Fruit fly (Drosophila melanogaster) whole organism, embryonic: Measurements from ENCODE around the gene CG31051.

Experiments
- Aef1 ChIP-seq: fragments of 200-800 bp; sonication (Bioruptor generic); IDR thresholded peaks from 3 replicates; pipeline ENCODE4 v1.3.6; 2022; ENCODE audit warnings: missing biosample characterization, missing genetic modification characterization
- CG13775 ChIP-seq: fragments of 200-800 bp; sonication (Bioruptor generic); optimal IDR thresholded peaks from 3 replicates; lab custom pipeline; 2017; ENCODE audit warnings: missing biosample characterization, mild to moderate bottlenecking, missing genetic modification characterization
- CG13894 ChIP-seq: fragments of 200-800 bp; sonication (Bioruptor generic); optimal IDR thresholded peaks from 3 replicates; lab custom pipeline; 2018; ENCODE audit warnings: missing biosample characterization, mild to moderate bottlenecking, missing genetic modification characterization, moderate library complexity
- CG1529 ChIP-seq: fragments of 200-800 bp; sonication (Bioruptor generic); optimal IDR thresholded peaks from 3 replicates; lab custom pipeline; 2018; ENCODE audit warnings: missing biosample characterization, missing genetic modification characterization
- CG17359 ChIP-seq: fragments of 200-800 bp; sonication (Bioruptor generic); optimal IDR thresholded peaks from 3 replicates; lab custom pipeline; 2018; ENCODE audit warnings: missing biosample characterization, mild to moderate bottlenecking, missing genetic modification characterization, moderate library complexity
- CG17361 ChIP-seq: fragments of 200-800 bp; sonication (Bioruptor generic); IDR thresholded peaks from 3 replicates; pipeline ENCODE4 v1.3.6; 2022; ENCODE audit warnings: missing biosample characterization, missing genetic modification characterization
- CG2116 ChIP-seq: fragments of 200-800 bp; sonication (Bioruptor generic); optimal IDR thresholded peaks from 3 replicates; lab custom pipeline; 2018; ENCODE audit warnings: missing biosample characterization, mild to moderate bottlenecking, missing genetic modification characterization
- CG2875 ChIP-seq: fragments of 200-800 bp; sonication (Bioruptor generic); optimal IDR thresholded peaks from 2 replicates; lab custom pipeline; 2017; ENCODE audit warnings: missing biosample characterization, mild to moderate bottlenecking, missing genetic modification characterization, missing genetic modification reagents
- CG31388 ChIP-seq: fragments of 200-800 bp; sonication (Bioruptor generic); optimal IDR thresholded peaks from 2 replicates; lab custom pipeline; 2016; ENCODE audit warnings: missing biosample characterization, missing genetic modification characterization
- CG33557 ChIP-seq: fragments of 200-800 bp; sonication (Bioruptor generic); optimal IDR thresholded peaks from 2 replicates; lab custom pipeline; 2019; ENCODE audit warnings: missing biosample characterization, mild to moderate bottlenecking, missing genetic modification characterization, moderate library complexity
- CG34376 ChIP-seq: fragments of 200-800 bp; sonication (Bioruptor generic); optimal IDR thresholded peaks from 2 replicates; lab custom pipeline; 2018; ENCODE audit warnings: missing biosample characterization, mild to moderate bottlenecking, missing genetic modification characterization
- CG3847 ChIP-seq: fragments of 200-800 bp; sonication (Bioruptor generic); IDR thresholded peaks from 2 replicates; pipeline ENCODE4 v1.3.6; 2022; ENCODE audit warnings: missing biosample characterization, missing genetic modification characterization
- CG4820 ChIP-seq: fragments of 200-800 bp; sonication (Bioruptor generic); optimal IDR thresholded peaks from 3 replicates; lab custom pipeline; 2016; ENCODE audit warnings: missing biosample characterization, missing genetic modification characterization
- CG5953 ChIP-seq: fragments of 200-800 bp; sonication (Bioruptor generic); IDR thresholded peaks from 2 replicates; pipeline ENCODE4 v1.3.6; 2022; ENCODE audit warnings: missing biosample characterization, missing genetic modification characterization
- CG6654 ChIP-seq: fragments of 200-800 bp; sonication (Bioruptor generic); optimal IDR thresholded peaks from 2 replicates; lab custom pipeline; 2017; ENCODE audit warnings: missing biosample characterization, mild to moderate bottlenecking, missing genetic modification characterization
- CG7786 ChIP-seq: fragments of 200-800 bp; sonication (Bioruptor generic); optimal IDR thresholded peaks from 2 replicates; lab custom pipeline; 2016; ENCODE audit warnings: missing biosample characterization, missing genetic modification characterization
- CG7963 ChIP-seq: fragments of 200-800 bp; sonication (Bioruptor generic); IDR thresholded peaks from 3 replicates; pipeline ENCODE4 v1.3.6; 2022; ENCODE audit warnings: missing biosample characterization, missing genetic modification characterization; ENCODE audit not compliant: partially characterized antibody
- CG8765 ChIP-seq: fragments of 200-800 bp; sonication (Bioruptor generic); IDR thresholded peaks from 2 replicates; pipeline ENCODE4 v1.3.6; 2022; ENCODE audit warnings: missing biosample characterization, missing genetic modification characterization
- Doc3 ChIP-seq: fragments of 200-800 bp; sonication (Bioruptor generic); IDR thresholded peaks from 3 replicates; pipeline ENCODE4 v1.3.6; 2022; ENCODE audit warnings: missing biosample characterization, missing genetic modification characterization; ENCODE audit not compliant: partially characterized antibody
- Eip74EF ChIP-seq, 2 experiments: fragments of 200-800 bp in 1 of 2; fragments of >200 bp in 1 of 2; sonication (Bioruptor generic) in 1 of 2; optimal IDR thresholded peaks; 2 replicates each; lab custom pipeline; 2017 to 2019; ENCODE audit warnings: missing biosample characterization in 2 of 2, missing genetic modification characterization in 2 of 2, mild to moderate bottlenecking in 1 of 2, moderate library complexity in 1 of 2
- Fer1 ChIP-seq: fragments of 200-800 bp; sonication (Bioruptor generic); optimal IDR thresholded peaks from 2 replicates; lab custom pipeline; 2017; ENCODE audit warnings: missing biosample characterization, mild to moderate bottlenecking, missing genetic modification characterization
- Hand ChIP-seq: fragments of 200-800 bp; sonication (Bioruptor generic); optimal IDR thresholded peaks from 2 replicates; lab custom pipeline; 2017; ENCODE audit warnings: mild to moderate bottlenecking, missing biosample characterization, missing genetic modification reagents, missing genetic modification characterization
- Hey ChIP-seq: fragments of 200-800 bp; sonication (Bioruptor generic); optimal IDR thresholded peaks from 3 replicates; lab custom pipeline; 2018; ENCODE audit warnings: missing biosample characterization, mild to moderate bottlenecking, missing genetic modification characterization
- HmgD ChIP-seq: fragments of 200-800 bp; sonication (Bioruptor generic); optimal IDR thresholded peaks from 3 replicates; lab custom pipeline; 2016; ENCODE audit warnings: missing biosample characterization, missing genetic modification characterization
- Hsf ChIP-seq: fragments of 200-800 bp; sonication (Bioruptor generic); optimal IDR thresholded peaks from 3 replicates; lab custom pipeline; 2016; ENCODE audit warnings: missing biosample characterization, missing genetic modification characterization
- MTF-1 ChIP-seq: fragments of 200-800 bp; sonication (Bioruptor generic); optimal IDR thresholded peaks from 2 replicates; lab custom pipeline; 2018; ENCODE audit warnings: missing biosample characterization, mild to moderate bottlenecking, missing genetic modification characterization, borderline replicate concordance
- Opbp ChIP-seq: fragments of 200-800 bp; sonication (Bioruptor generic); IDR thresholded peaks from 3 replicates; pipeline ENCODE4 v1.3.6; 2022; ENCODE audit warnings: missing biosample characterization, missing genetic modification characterization; ENCODE audit not compliant: partially characterized antibody
- Optix ChIP-seq: fragments of 200-800 bp; sonication (Bioruptor generic); IDR thresholded peaks from 3 replicates; pipeline ENCODE4 v1.3.6; 2022; ENCODE audit warnings: missing biosample characterization, missing genetic modification characterization
- Rfx ChIP-seq: fragments of 200-800 bp; sonication (Bioruptor generic); IDR thresholded peaks from 2 replicates; pipeline ENCODE4 v1.3.6; 2022; ENCODE audit warnings: missing biosample characterization, missing genetic modification characterization
- Side ChIP-seq: fragments of 200-800 bp; sonication (Bioruptor generic); optimal IDR thresholded peaks from 2 replicates; lab custom pipeline; 2016; ENCODE audit warnings: missing biosample characterization, missing genetic modification characterization
- amos ChIP-seq: fragments of 200-800 bp; sonication (Bioruptor generic); IDR thresholded peaks from 2 replicates; pipeline ENCODE4 v1.3.6; 2022; ENCODE audit warnings: missing biosample characterization, missing genetic modification characterization; ENCODE audit not compliant: partially characterized antibody
- ase ChIP-seq: fragments of 200-800 bp; sonication (Bioruptor generic); IDR thresholded peaks from 3 replicates; pipeline ENCODE4 v1.3.6; 2022; ENCODE audit warnings: missing biosample characterization, missing genetic modification characterization
- crol ChIP-seq: fragments of 200-800 bp; sonication (Bioruptor generic); IDR thresholded peaks from 2 replicates; pipeline ENCODE4 v1.3.6; 2022; ENCODE audit warnings: missing biosample characterization, missing genetic modification characterization
- cwo ChIP-seq: fragments of 200-800 bp; sonication (Bioruptor generic); optimal IDR thresholded peaks from 3 replicates; lab custom pipeline; 2017; ENCODE audit warnings: missing biosample characterization, missing genetic modification characterization, mild to moderate bottlenecking, moderate library complexity, missing genetic modification reagents
- dmrt11E ChIP-seq: fragments of 200-800 bp; sonication (Bioruptor generic); optimal IDR thresholded peaks from 3 replicates; lab custom pipeline; 2018; ENCODE audit warnings: missing biosample characterization, mild to moderate bottlenecking, missing genetic modification characterization, moderate library complexity
- dpn ChIP-seq, 2 experiments: fragments of 200-800 bp; sonication (Bioruptor generic); optimal IDR thresholded peaks; 3 replicates each; lab custom pipeline; 2016; ENCODE audit warnings: missing biosample characterization in 2 of 2, missing genetic modification characterization in 2 of 2
- gsb-n ChIP-seq: fragments of 200-800 bp; sonication (Bioruptor generic); optimal IDR thresholded peaks from 3 replicates; lab custom pipeline; 2018; ENCODE audit warnings: missing biosample characterization, mild to moderate bottlenecking, missing genetic modification characterization
- kay ChIP-seq: fragments of 200-800 bp; sonication (Bioruptor generic); optimal IDR thresholded peaks from 2 replicates; lab custom pipeline; 2016; ENCODE audit warnings: missing biosample characterization, missing genetic modification characterization
- nerfin-2 ChIP-seq: fragments of 200-800 bp; sonication (Bioruptor generic); IDR thresholded peaks from 2 replicates; pipeline ENCODE4 v1.3.6; 2022; ENCODE audit warnings: missing biosample characterization, missing genetic modification characterization; ENCODE audit not compliant: partially characterized antibody
- oc ChIP-seq: fragments of 200-800 bp; sonication (Bioruptor generic); optimal IDR thresholded peaks from 2 replicates; lab custom pipeline; 2018; ENCODE audit warnings: missing biosample characterization, mild to moderate bottlenecking, missing genetic modification characterization, moderate library complexity
- pho ChIP-seq: fragments of 200-800 bp; sonication (Bioruptor generic); optimal IDR thresholded peaks from 2 replicates; lab custom pipeline; 2016; ENCODE audit warnings: missing biosample characterization, missing genetic modification characterization
- pzg ChIP-seq: fragments of 200-800 bp; sonication (Bioruptor generic); optimal IDR thresholded peaks from 3 replicates; lab custom pipeline; 2018; ENCODE audit warnings: missing biosample characterization, mild to moderate bottlenecking, missing genetic modification characterization, moderate library complexity
- ranshi ChIP-seq: fragments of 200-800 bp; sonication (Bioruptor generic); IDR thresholded peaks from 2 replicates; pipeline ENCODE4 v1.3.6; 2022; ENCODE audit warnings: missing biosample characterization, missing genetic modification characterization
- repo ChIP-seq: fragments of 200-800 bp; sonication (Bioruptor generic); optimal IDR thresholded peaks from 2 replicates; lab custom pipeline; 2016; ENCODE audit warnings: missing biosample characterization, missing genetic modification characterization
- run ChIP-seq: fragments of 200-800 bp; sonication (Bioruptor generic); optimal IDR thresholded peaks from 3 replicates; lab custom pipeline; 2018; ENCODE audit warnings: missing biosample characterization, mild to moderate bottlenecking, missing genetic modification characterization
- scrt ChIP-seq: fragments of 200-800 bp; sonication (Bioruptor generic); optimal IDR thresholded peaks from 2 replicates; lab custom pipeline; 2018; ENCODE audit warnings: missing biosample characterization, mild to moderate bottlenecking, missing genetic modification characterization, moderate library complexity
- shn ChIP-seq: fragments of 200-800 bp; sonication (Bioruptor generic); optimal IDR thresholded peaks from 3 replicates; lab custom pipeline; 2016; ENCODE audit warnings: missing biosample characterization, missing genetic modification characterization
- tio ChIP-seq: fragments of 200-800 bp; sonication (Bioruptor generic); optimal IDR thresholded peaks from 2 replicates; lab custom pipeline; 2017; ENCODE audit warnings: missing biosample characterization, missing genetic modification characterization, inconsistent platforms
- trem ChIP-seq: fragments of 200-800 bp; optimal IDR thresholded peaks from 3 replicates; lab custom pipeline; 2019; ENCODE audit warnings: missing biosample characterization, mild to moderate bottlenecking, missing genetic modification characterization, moderate library complexity
- vfl ChIP-seq: fragments of 200-800 bp; sonication (Bioruptor generic); optimal IDR thresholded peaks from 2 replicates; lab custom pipeline; 2016; ENCODE audit warnings: missing biosample characterization, missing genetic modification characterization
- vnd ChIP-seq: fragments of 200-800 bp; sonication (Bioruptor generic); IDR thresholded peaks from 3 replicates; pipeline ENCODE4 v1.3.6; 2022; ENCODE audit warnings: missing biosample characterization, missing genetic modification characterization; ENCODE audit not compliant: partially characterized antibody

CG31051 gene

dm6 chr3R:28556385-28556784 is 36.1 kb upstream of the CG31051 start (continued):
- TF ChIP-seq HmgD (GFP tag; lab: Kevin White, UChicago) (no peak), dmrt11E (tag; lab: Kevin White, UChicago) (no peak), Hsf (GFP tag; lab: Kevin White, UChicago) (no peak), CG33557 (GFP tag; lab: Kevin White, UChicago) (no peak), Optix (GFP tag; lab: Robert Waterston, UW) (no peak), Rfx (GFP tag; lab: Robert Waterston, UW) (peak; percentile 33; the same call in 1 of the 2 replicates), pzg (GFP tag; lab: Kevin White, UChicago) (no peak), CG7963 (GFP tag; lab: Robert Waterston, UW) (no peak), tio (GFP tag; lab: Kevin White, UChicago) (no peak), CG4820 (GFP tag; lab: Kevin White, UChicago) (no peak), ase (no peak), trem (tag; lab: Kevin White, UChicago) (no peak), CG6654 (GFP tag; lab: Kevin White, UChicago) (no peak), Hand (GFP tag; lab: Kevin White, UChicago) (peak; percentile 9), Side (GFP tag; lab: Kevin White, UChicago) (no peak), gsb-n (tag; lab: Kevin White, UChicago) (no peak), CG34376 (GFP tag; lab: Kevin White, UChicago) (no peak), run (no peak), Doc3 (GFP tag; lab: Robert Waterston, UW) (no peak), cwo (peak; percentile 24), shn (GFP tag; lab: Kevin White, UChicago) (no peak), amos (no peak), CG2116 (GFP tag; lab: Kevin White, UChicago) (peak; percentile 5), CG3847 (GFP tag; lab: Robert Waterston, UW) (no peak), CG5953 (GFP tag; lab: Robert Waterston, UW) (no peak), nerfin-2 (GFP tag; lab: Robert Waterston, UW) (no peak), vfl (GFP tag; lab: Kevin White, UChicago) (no peak), Opbp (GFP tag; lab: Robert Waterston, UW) (no peak), Fer1 (GFP tag; lab: Kevin White, UChicago) (peak; percentile 66), scrt (GFP tag; lab: Kevin White, UChicago) (peak; percentile 30), CG8765 (GFP tag; lab: Robert Waterston, UW) (no peak), CG1529 (GFP tag; lab: Kevin White, UChicago) (no peak), vnd (GFP tag; lab: Robert Waterston, UW) (no peak), kay (no peak), dpn (GFP tag; optimal IDR thresholded peaks at IDR 0.05; lab: Kevin White, UChicago) (no peak), CG17359 (tag; lab: Kevin White, UChicago) (peak; percentile 39), CG17361 (GFP tag; lab: Robert Waterston, UW) (no peak), CG2875 (GFP tag; lab: Kevin White, UChicago) (peak; percentile 49), repo (GFP tag; lab: Kevin White, UChicago) (no peak), MTF-1 (GFP tag; lab: Kevin White, UChicago) (peak; percentile 48), CG13775 (GFP tag; lab: Kevin White, UChicago) (no peak), pho (GFP tag; lab: Kevin White, UChicago) (peak; percentile 24), Hey (no peak), CG7786 (GFP tag; lab: Kevin White, UChicago) (no peak), ranshi (peak; percentile 36; the same call in 1 of the 2 replicates), CG31388 (no peak), crol (no peak), Aef1 (GFP tag; lab: Robert Waterston, UW) (no peak), oc (tag; lab: Kevin White, UChicago) (no peak), CG13894 (tag; lab: Kevin White, UChicago) (peak; percentile 7), Eip74EF (GFP tag; optimal IDR thresholded peaks at IDR 0.05; lab: Kevin White, UChicago) (no peak)
